Fruit fly (Drosophila melanogaster): ENCODE results near the gene Ndf.

The Ndf gene

DNA sequence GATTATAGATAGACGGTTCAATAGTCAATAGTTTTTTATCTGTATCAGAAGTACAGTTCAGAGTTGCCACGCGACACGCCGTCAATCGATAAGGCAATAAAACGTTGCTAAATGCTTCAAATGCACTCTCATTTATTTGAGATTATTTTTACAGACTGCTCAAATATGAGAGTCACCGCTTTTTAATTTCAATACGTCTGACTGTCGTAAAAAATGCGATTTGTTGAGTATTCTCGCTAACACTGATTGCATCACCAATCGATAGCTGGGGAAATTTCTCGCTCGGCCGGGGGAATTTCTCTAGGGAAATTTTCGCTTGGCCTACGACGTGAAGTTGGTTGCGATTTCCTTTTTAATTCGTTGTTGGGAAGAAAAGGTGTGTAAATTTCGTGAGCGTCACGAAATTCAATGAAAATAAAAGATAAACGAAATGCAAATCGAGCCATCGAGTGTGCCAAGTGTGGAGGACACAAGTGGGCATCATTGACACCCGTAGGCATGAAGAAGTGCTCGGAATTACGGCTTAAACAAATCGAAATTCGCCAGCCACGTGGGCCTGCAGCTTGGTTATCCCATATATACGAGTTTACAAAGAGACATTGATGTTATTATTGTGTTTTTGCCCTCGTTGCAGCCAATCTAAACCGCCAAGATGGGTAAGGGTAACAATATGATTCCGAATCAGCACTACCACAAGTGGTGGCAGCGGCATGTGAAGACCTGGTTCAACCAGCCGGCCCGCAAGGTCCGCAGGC, 36.5 kb upstream of the Ndf start, which contains the start of the genes Dref and RpL13 (continued):
- peak; percentile 77 for TF ChIP-seq HmgD (GFP tag; optimal IDR thresholded peaks at IDR 0.05)
- TF ChIP-seq ac (GFP tag; optimal IDR thresholded peaks at IDR 0.05), result peak; percentile 73
- peak; percentile 68 for TF ChIP-seq CG18476 (GFP tag; optimal IDR thresholded peaks at IDR 0.05)
- peak; percentile 60 for TF ChIP-seq oc (tag; optimal IDR thresholded peaks at IDR 0.05)
- TF ChIP-seq aop (GFP tag; IDR thresholded peaks at IDR 0.05), result no peak
- peak; percentile 95 for TF ChIP-seq CG9727 (GFP tag; optimal IDR thresholded peaks at IDR 0.05)
- TF ChIP-seq pho (GFP tag; optimal IDR thresholded peaks at IDR 0.05), result peak; percentile 89
- no peak for TF ChIP-seq usp (GFP tag; optimal IDR thresholded peaks at IDR 0.05)
- TF ChIP-seq btn (GFP tag; optimal IDR thresholded peaks at IDR 0.05), result peak; percentile 73
- peak in 1 of 2 experiments; percentile 18 for TF ChIP-seq tll (GFP tag; optimal IDR thresholded peaks at IDR 0.05)
- TF ChIP-seq CG4328 (GFP tag; optimal IDR thresholded peaks at IDR 0.05), result peak; percentile 95
- peak; percentile 37; the same call in 1 of the 2 replicates for TF ChIP-seq CG32772 (GFP tag; IDR thresholded peaks at IDR 0.05)
- no peak for TF ChIP-seq Lpt (GFP tag; optimal IDR thresholded peaks at IDR 0.05)
- TF ChIP-seq unpg (GFP tag; optimal IDR thresholded peaks at IDR 0.05), result peak; percentile 82
- TF ChIP-seq sim (GFP tag; IDR thresholded peaks at IDR 0.05), result peak; percentile 76
- TF ChIP-seq sima (GFP tag; optimal IDR thresholded peaks at IDR 0.05), result peak; percentile 65
- TF ChIP-seq crc (GFP tag; optimal IDR thresholded peaks at IDR 0.05), result peak; percentile 80
- peak; percentile 94 for TF ChIP-seq BtbVII (GFP tag; optimal IDR thresholded peaks at IDR 0.05)

DNA sequence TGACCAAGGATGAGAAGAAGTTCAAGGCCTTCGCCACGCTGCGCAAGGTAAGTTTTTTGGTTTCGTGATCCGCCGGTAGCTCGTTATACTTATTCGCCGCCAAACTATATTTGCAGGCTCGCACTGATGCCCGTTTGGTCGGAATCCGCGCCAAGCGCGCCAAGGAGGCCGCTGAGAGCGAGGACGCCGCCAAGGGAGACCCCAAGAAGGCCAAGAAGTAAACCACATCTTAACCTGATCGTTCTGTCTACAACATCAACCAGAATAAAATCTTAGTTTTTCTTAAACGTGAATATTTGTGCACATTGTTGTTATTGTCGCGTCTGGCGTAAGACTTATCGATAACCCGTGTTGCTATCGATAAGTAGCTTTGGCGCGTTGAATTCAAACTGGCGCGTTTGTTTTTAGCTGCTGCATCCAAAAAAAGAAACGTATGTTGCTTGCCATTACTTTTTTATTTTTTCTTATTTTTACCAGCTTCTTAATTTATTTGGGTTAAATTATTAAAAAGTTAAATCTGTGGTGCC, 35.4 kb upstream of the Ndf start:
- TF ChIP-seq Scr (GFP tag; IDR thresholded peaks at IDR 0.05; ENCODE audit: partially characterized antibody) (peak; percentile 50), rib (GFP tag; IDR thresholded peaks at IDR 0.05) (no peak), Oli (tag; optimal IDR thresholded peaks at IDR 0.05) (no peak), sna (GFP tag; IDR thresholded peaks at IDR 0.05; ENCODE audit: partially characterized antibody) (peak; percentile 71), Doc3 (GFP tag; IDR thresholded peaks at IDR 0.05; ENCODE audit: partially characterized antibody) (0 out of 3 replicates have a peak, but pooled peaks have one; percentile 28), CG7963 (GFP tag; IDR thresholded peaks at IDR 0.05; ENCODE audit: partially characterized antibody) (peak; percentile 46; the same call in 1 of the 3 replicates), Med (GFP tag) (peak; percentile 70), amos (GFP tag; IDR thresholded peaks at IDR 0.05; ENCODE audit: partially characterized antibody) (peak; percentile 27; the same call in 1 of the 2 replicates), chinmo (GFP tag; IDR thresholded peaks at IDR 0.05; ENCODE audit: partially characterized antibody) (0 out of 4 replicates have a peak, but pooled peaks have one; percentile 53), Pdp1 (GFP tag; optimal IDR thresholded peaks at IDR 0.05) (peak in 1 of 2 experiments; percentile 74), unc-4 (GFP tag; IDR thresholded peaks at IDR 0.05; ENCODE audit: partially characterized antibody) (peak; percentile 57), bbx (GFP tag; IDR thresholded peaks at IDR 0.05; ENCODE audit: partially characterized antibody) (0 out of 2 replicates have a peak, but pooled peaks have one; percentile 27), HLH4C (GFP tag; IDR thresholded peaks at IDR 0.05; ENCODE audit: partially characterized antibody) (peak; percentile 65), lola (GFP tag; optimal IDR thresholded peaks at IDR 0.05) (no peak), CG4360 (GFP tag; IDR thresholded peaks at IDR 0.05) (peak; percentile 42; the same call in 1 of the 2 replicates), CG16779 (GFP tag; IDR thresholded peaks at IDR 0.05) (no peak), BEAF-32 (GFP tag; optimal IDR thresholded peaks at IDR 0.05) (peak; percentile 37), stwl (tag; optimal IDR thresholded peaks at IDR 0.05) (peak; percentile 6), Ravus (GFP tag; IDR thresholded peaks at IDR 0.05) (no peak), CG14860 (GFP tag; IDR thresholded peaks at IDR 0.05; ENCODE audit: partially characterized antibody) (0 out of 3 replicates have a peak, but pooled peaks have one; percentile 43), pita (GFP tag; optimal IDR thresholded peaks at IDR 0.05) (no peak), CG2116 (GFP tag; optimal IDR thresholded peaks at IDR 0.05) (peak; percentile 45), Nf-YB (GFP tag; optimal IDR thresholded peaks at IDR 0.05) (no peak), Dll (GFP tag; IDR thresholded peaks at IDR 0.05; ENCODE audit: partially characterized antibody) (peak; percentile 72), hb (GFP tag; IDR thresholded peaks at IDR 0.05; ENCODE audit: partially characterized antibody) (0 out of 3 replicates have a peak, but pooled peaks have one; percentile 31), unpg (GFP tag; optimal IDR thresholded peaks at IDR 0.05) (no peak), Dref (GFP tag; IDR thresholded peaks at IDR 0.05) (peak; percentile 83), mld (GFP tag; IDR thresholded peaks at IDR 0.05; ENCODE audit: partially characterized antibody) (peak; percentile 68; the same call in 2 of the 3 replicates)
